Fruit fly (Drosophila melanogaster) Kc167 (cell line): ENCODE measurements around the gene Ilk.

ENCODE experiments used
- Myc ChIP-seq: fragments of >200 bp; optimal IDR thresholded peaks from 2 replicates; lab custom pipeline; 2017; ENCODE audit warnings: missing external identifiers
- Sin3A ChIP-seq: fragments of >200 bp; optimal IDR thresholded peaks from 2 replicates; lab custom pipeline; 2018; ENCODE audit warnings: missing external identifiers
- h ChIP-seq: fragments of >200 bp; optimal IDR thresholded peaks from 3 replicates; lab custom pipeline; 2018; ENCODE audit warnings: missing external identifiers
- psq ChIP-seq: fragments of >200 bp; optimal IDR thresholded peaks from 2 replicates; lab custom pipeline; 2017; ENCODE audit warnings: missing external identifiers

- TF ChIP-seq Myc (lab: Kevin White, UChicago) (no peak), psq (lab: Kevin White, UChicago) (no peak), Sin3A (no peak), h (lab: Kevin White, UChicago) (no peak)
Observed at dm6 chr3L:21223268-21223667, 6.6 kb downstream of the Ilk start.
